Fruit fly (Drosophila melanogaster) whole organism, embryonic: Measurements from ENCODE around the gene Mst36Fb.

Experiments used
- Atf-2 ChIP-seq: fragments of 200-800 bp; sonication (Bioruptor generic); optimal IDR thresholded peaks from 2 replicates; lab custom pipeline; 2016; ENCODE audit warnings: missing biosample characterization, missing genetic modification characterization
- CG12155 ChIP-seq: fragments of 200-800 bp; sonication (Bioruptor generic); optimal IDR thresholded peaks from 3 replicates; lab custom pipeline; 2016; ENCODE audit warnings: missing biosample characterization, missing genetic modification characterization
- CG1602 ChIP-seq: fragments of 200-800 bp; sonication (Bioruptor generic); optimal IDR thresholded peaks from 3 replicates; lab custom pipeline; 2016; ENCODE audit warnings: missing biosample characterization, missing genetic modification characterization
- CG16779 ChIP-seq: fragments of 200-800 bp; sonication (Bioruptor generic); IDR thresholded peaks from 2 replicates; pipeline ENCODE4 v1.3.6; 2022; ENCODE audit warnings: missing biosample characterization, missing genetic modification characterization
- CG31224 ChIP-seq: fragments of 200-800 bp; sonication (Bioruptor generic); IDR thresholded peaks from 2 replicates; pipeline ENCODE4 v1.3.6; 2022; ENCODE audit warnings: missing biosample characterization, missing genetic modification characterization
- CG6765 ChIP-seq: fragments of 200-800 bp; sonication (Bioruptor generic); optimal IDR thresholded peaks from 3 replicates; lab custom pipeline; 2017; ENCODE audit warnings: missing biosample characterization, mild to moderate bottlenecking, missing genetic modification characterization
- CG9215 ChIP-seq: fragments of 200-800 bp; sonication (Bioruptor generic); IDR thresholded peaks from 2 replicates; pipeline ENCODE4 v1.3.6; 2022; ENCODE audit warnings: missing biosample characterization, missing genetic modification characterization
- Drgx ChIP-seq: fragments of 200-800 bp; sonication (Bioruptor generic); IDR thresholded peaks from 2 replicates; pipeline ENCODE4 v1.3.6; 2022; ENCODE audit warnings: missing biosample characterization, missing genetic modification characterization
- NFAT ChIP-seq: fragments of 200-800 bp; sonication (Bioruptor generic); IDR thresholded peaks from 2 replicates; pipeline ENCODE4 v1.3.6; 2022; ENCODE audit warnings: missing biosample characterization, missing genetic modification characterization
- cwo ChIP-seq: fragments of 200-800 bp; sonication (Bioruptor generic); optimal IDR thresholded peaks from 3 replicates; lab custom pipeline; 2017; ENCODE audit warnings: missing biosample characterization, missing genetic modification characterization, mild to moderate bottlenecking, moderate library complexity, missing genetic modification reagents
- ind ChIP-seq: fragments of 200-800 bp; sonication (Bioruptor generic); optimal IDR thresholded peaks from 3 replicates; lab custom pipeline; 2016; ENCODE audit warnings: missing biosample characterization, missing genetic modification characterization
- kah ChIP-seq: fragments of 200-800 bp; sonication (Bioruptor generic); optimal IDR thresholded peaks from 2 replicates; lab custom pipeline; 2018; ENCODE audit warnings: missing biosample characterization, mild to moderate bottlenecking, missing genetic modification characterization
- nau ChIP-seq: fragments of 200-800 bp; sonication (Bioruptor generic); optimal IDR thresholded peaks from 3 replicates; lab custom pipeline; 2017; ENCODE audit warnings: missing biosample characterization, mild to moderate bottlenecking, missing genetic modification characterization, missing genetic modification reagents
- row ChIP-seq: fragments of 200-800 bp; sonication (Bioruptor generic); IDR thresholded peaks from 3 replicates; pipeline ENCODE4 v1.3.6; 2022; ENCODE audit warnings: missing biosample characterization, missing genetic modification characterization

- TF ChIP-seq CG16779 (GFP tag; lab: Robert Waterston, UW) (peak; percentile 93), NFAT (GFP tag; lab: Robert Waterston, UW) (peak; percentile 91), kah (GFP tag; lab: Kevin White, UChicago) (peak; percentile 13), CG9215 (GFP tag; lab: Robert Waterston, UW) (peak; percentile 86), cwo (peak; percentile 80), Atf-2 (GFP tag; lab: Kevin White, UChicago) (peak; percentile 91), nau (GFP tag; lab: Kevin White, UChicago) (no peak), ind (GFP tag; lab: Kevin White, UChicago) (peak; percentile 90), CG6765 (GFP tag; lab: Kevin White, UChicago) (peak; percentile 27), row (peak; percentile 95), CG31224 (peak; percentile 76), Drgx (peak; percentile 88), CG12155 (GFP tag; lab: Kevin White, UChicago) (peak; percentile 92), CG1602 (GFP tag; lab: Kevin White, UChicago) (peak; percentile 84)
Observed at dm6 chr2L:18695404-18695804, 20.5 kb upstream of the Mst36Fb start, which contains the start of the genes CG10383 and CG10338.
